Worm (Caenorhabditis elegans) whole organism, L3 larva: ENCODE data around the gene hira-1.
A peak's percentile ranks its signal among the peaks of the same experiment; 100 is the strongest.

ENCODE experiments used
- R02D3.7 ChIP-seq: fragments of 150-350 bp; optimal IDR thresholded peaks from 2 replicates; lab custom pipeline; 2014; ENCODE audit warnings: missing biosample characterization, missing genetic modification characterization
- ZK546.5 ChIP-seq: sonication (generic microtip); optimal IDR thresholded peaks from 2 replicates; lab custom pipeline; 2017; ENCODE audit warnings: missing biosample characterization, missing genetic modification characterization
- ama-1 ChIP-seq: fragments of 150-350 bp; optimal IDR thresholded peaks from 2 replicates; lab custom pipeline; 2018
- ceh-28 ChIP-seq: fragments of 150-350 bp; optimal IDR thresholded peaks from 2 replicates; lab custom pipeline; 2014; ENCODE audit warnings: missing biosample characterization, missing genetic modification reagents, missing genetic modification characterization
- ceh-9 ChIP-seq: sonication (generic microtip); optimal IDR thresholded peaks from 2 replicates; lab custom pipeline; 2018; ENCODE audit warnings: missing biosample characterization, missing genetic modification characterization
- egl-27 ChIP-seq: sonication (generic microtip); optimal IDR thresholded peaks from 4 replicates; lab custom pipeline; 2017; ENCODE audit warnings: missing biosample characterization, missing genetic modification reagents, missing genetic modification characterization
- elt-1 ChIP-seq: fragments of 150-350 bp; optimal IDR thresholded peaks from 2 replicates; lab custom pipeline; 2014; ENCODE audit warnings: missing biosample characterization, missing genetic modification characterization
- elt-2 ChIP-seq: sonication (generic microtip); optimal IDR thresholded peaks from 2 replicates; lab custom pipeline; 2016; ENCODE audit warnings: missing genetic modification reagents, mild to moderate bottlenecking, missing genetic modification characterization, missing compliant biosample characterization
- elt-3 ChIP-seq, 3 experiments: fragments of 150-350 bp in 1 of 3; sonication (generic microtip) in 2 of 3; optimal IDR thresholded peaks; 2 replicates in 2 of 3; 4 replicates in 1 of 3; lab custom pipeline; 2014 to 2017; ENCODE audit warnings: missing biosample characterization in 3 of 3, missing genetic modification characterization in 3 of 3
- eor-1 ChIP-seq, 2 experiments: fragments of 150-350 bp; optimal IDR thresholded peaks; 2 replicates each; lab custom pipeline; 2014 to 2018; ENCODE audit warnings: missing biosample characterization in 2 of 2, missing genetic modification characterization in 2 of 2
- fkh-10 ChIP-seq: sonication (generic microtip); optimal IDR thresholded peaks from 2 replicates; lab custom pipeline; 2017; ENCODE audit warnings: missing biosample characterization, missing genetic modification reagents, missing genetic modification characterization
- fkh-2 ChIP-seq: fragments of 150-350 bp; optimal IDR thresholded peaks from 2 replicates; lab custom pipeline; 2014; ENCODE audit warnings: missing biosample characterization, missing genetic modification reagents, missing genetic modification characterization
- fos-1 ChIP-seq: fragments of 150-350 bp; optimal IDR thresholded peaks from 2 replicates; lab custom pipeline; 2014; ENCODE audit warnings: missing biosample characterization, missing genetic modification characterization
- hmg-11 ChIP-seq: sonication (generic microtip); optimal IDR thresholded peaks from 2 replicates; lab custom pipeline; 2016; ENCODE audit warnings: missing genetic modification characterization, missing compliant biosample characterization
- jun-1 ChIP-seq: fragments of 150-350 bp; optimal IDR thresholded peaks from 2 replicates; lab custom pipeline; 2014; ENCODE audit warnings: missing biosample characterization, missing genetic modification reagents, missing genetic modification characterization
- lin-39 ChIP-seq: fragments of 150-350 bp; optimal IDR thresholded peaks from 2 replicates; lab custom pipeline; 2018; ENCODE audit warnings: missing biosample characterization, missing genetic modification reagents, missing genetic modification characterization
- lsy-12 ChIP-seq: sonication (generic microtip); optimal IDR thresholded peaks from 2 replicates; lab custom pipeline; 2016; ENCODE audit warnings: mild to moderate bottlenecking, missing genetic modification characterization, missing compliant biosample characterization
- mdl-1 ChIP-seq: fragments of 150-350 bp; optimal IDR thresholded peaks from 2 replicates; lab custom pipeline; 2014; ENCODE audit warnings: missing biosample characterization, missing genetic modification characterization
- mml-1 ChIP-seq: fragments of 150-350 bp; sonication (generic microtip); optimal IDR thresholded peaks from 3 replicates; lab custom pipeline; 2014; ENCODE audit warnings: missing biosample characterization, missing genetic modification characterization
- nfya-1 ChIP-seq: sonication (generic microtip); optimal IDR thresholded peaks from 2 replicates; lab custom pipeline; 2017; ENCODE audit warnings: missing genetic modification characterization, mild to moderate bottlenecking, missing compliant biosample characterization, antibody characterized with exemption, moderate library complexity; ENCODE audit not compliant: insufficient read depth
- nhr-12 ChIP-seq: fragments of 150-350 bp; optimal IDR thresholded peaks from 2 replicates; lab custom pipeline; 2014; ENCODE audit warnings: missing biosample characterization, missing genetic modification characterization
- nhr-23 ChIP-seq: fragments of 150-350 bp; optimal IDR thresholded peaks from 2 replicates; lab custom pipeline; 2014; ENCODE audit warnings: missing biosample characterization, missing genetic modification reagents, missing genetic modification characterization
- nhr-237 ChIP-seq: fragments of 150-350 bp; optimal IDR thresholded peaks from 2 replicates; lab custom pipeline; 2014; ENCODE audit warnings: missing biosample characterization, missing genetic modification characterization
- nhr-25 ChIP-seq: sonication (generic microtip); optimal IDR thresholded peaks from 2 replicates; lab custom pipeline; 2017; ENCODE audit warnings: missing biosample characterization, missing genetic modification characterization
- nhr-28 ChIP-seq: fragments of 150-350 bp; optimal IDR thresholded peaks from 2 replicates; lab custom pipeline; 2014; ENCODE audit warnings: missing biosample characterization, missing genetic modification characterization
- nhr-43 ChIP-seq: sonication (generic microtip); optimal IDR thresholded peaks from 2 replicates; lab custom pipeline; 2016; ENCODE audit warnings: mild to moderate bottlenecking, missing genetic modification characterization, missing compliant biosample characterization; ENCODE audit not compliant: poor library complexity, severe bottlenecking
- nhr-67 ChIP-seq: fragments of 150-350 bp; optimal IDR thresholded peaks from 2 replicates; lab custom pipeline; 2014; ENCODE audit warnings: missing biosample characterization, missing genetic modification characterization
- nhr-76 ChIP-seq: fragments of 150-350 bp; sonication (generic microtip); optimal IDR thresholded peaks from 5 replicates; lab custom pipeline; 2014; ENCODE audit warnings: missing biosample characterization, missing genetic modification characterization
- nhr-77 ChIP-seq: fragments of 150-350 bp; optimal IDR thresholded peaks from 2 replicates; lab custom pipeline; 2014; ENCODE audit warnings: missing biosample characterization, missing genetic modification characterization
- pha-4 ChIP-seq: fragments of 150-350 bp; optimal IDR thresholded peaks from 2 replicates; lab custom pipeline; 2014; ENCODE audit warnings: missing biosample characterization, missing genetic modification reagents, missing genetic modification characterization
- pqm-1 ChIP-seq: fragments of 150-350 bp; optimal IDR thresholded peaks from 2 replicates; lab custom pipeline; 2017; ENCODE audit warnings: missing biosample characterization, missing genetic modification characterization, inconsistent platforms
- skn-1 ChIP-seq: fragments of 150-350 bp; optimal IDR thresholded peaks from 2 replicates; lab custom pipeline; 2014; ENCODE audit warnings: missing biosample characterization, missing genetic modification characterization
- snpc-4 ChIP-seq: fragments of 150-350 bp; optimal IDR thresholded peaks from 2 replicates; lab custom pipeline; 2014; ENCODE audit warnings: missing biosample characterization, missing genetic modification characterization
- tbx-2 ChIP-seq: sonication (generic microtip); optimal IDR thresholded peaks from 2 replicates; lab custom pipeline; 2016; ENCODE audit warnings: mild to moderate bottlenecking, missing genetic modification characterization, missing compliant biosample characterization
- unc-39 ChIP-seq: sonication (generic microtip); optimal IDR thresholded peaks from 4 replicates; lab custom pipeline; 2017; ENCODE audit warnings: missing biosample characterization, missing genetic modification characterization
- unc-62 ChIP-seq: fragments of 150-350 bp; sonication (generic microtip); optimal IDR thresholded peaks from 4 replicates; lab custom pipeline; 2014; ENCODE audit warnings: missing biosample characterization, missing genetic modification reagents, missing genetic modification characterization
- zag-1 ChIP-seq: fragments of 150-350 bp; optimal IDR thresholded peaks from 2 replicates; lab custom pipeline; 2014; ENCODE audit warnings: missing biosample characterization, missing genetic modification characterization
- ztf-11 ChIP-seq: fragments of 150-350 bp; optimal IDR thresholded peaks from 2 replicates; lab custom pipeline; 2014; ENCODE audit warnings: missing biosample characterization, missing genetic modification characterization
- ztf-4 ChIP-seq: fragments of 150-350 bp; optimal IDR thresholded peaks from 2 replicates; lab custom pipeline; 2014; ENCODE audit warnings: missing biosample characterization, missing genetic modification characterization

hira-1 gene

ce11 chrIII:5196298-5197045 lies 5.5 kb downstream of the hira-1 start:
- peak; percentile 19 for TF ChIP-seq nhr-43
- no peak for TF ChIP-seq jun-1
- TF ChIP-seq pqm-1 = no peak
- no peak for TF ChIP-seq tbx-2 (tag; lab: Kevin White, UChicago)
- no peak for TF ChIP-seq nhr-67 (tag; lab: Kevin White, UChicago)
- no peak for TF ChIP-seq nfya-1 (tag; lab: Kevin White, UChicago)
- TF ChIP-seq unc-39 (tag; lab: Kevin White, UChicago) = no peak
- TF ChIP-seq fos-1 (tag; lab: Kevin White, UChicago) = no peak
- no peak for TF ChIP-seq R02D3.7 (tag; lab: Kevin White, UChicago)
- no peak for TF ChIP-seq ceh-28 (tag; lab: Kevin White, UChicago)
- no peak for TF ChIP-seq lsy-12
- TF ChIP-seq hmg-11 (tag; lab: Kevin White, UChicago) = no peak
- TF ChIP-seq elt-3 (tag; optimal IDR thresholded peaks at IDR 0.05; lab: Kevin White, UChicago) = peak in 1 of 3 experiments; percentile 71
- TF ChIP-seq snpc-4 (tag; lab: Kevin White, UChicago) = no peak
- peak; percentile 69 for TF ChIP-seq ama-1
- no peak for TF ChIP-seq nhr-76 (tag; lab: Kevin White, UChicago)
- TF ChIP-seq nhr-77 (tag; lab: Kevin White, UChicago) = no peak
- TF ChIP-seq zag-1 (tag; lab: Kevin White, UChicago) = no peak
- no peak for TF ChIP-seq fkh-10 (GFP tag; lab: Kevin White, UChicago)
- TF ChIP-seq nhr-237 = no peak
- TF ChIP-seq elt-2 = peak; percentile 52
- TF ChIP-seq eor-1 (tag; optimal IDR thresholded peaks at IDR 0.05; lab: Kevin White, UChicago) = no peak
- no peak for TF ChIP-seq mdl-1 (tag; lab: Kevin White, UChicago)
- TF ChIP-seq nhr-12 (tag; lab: Kevin White, UChicago) = no peak
- TF ChIP-seq nhr-28 (tag; lab: Kevin White, UChicago) = no peak
- no peak for TF ChIP-seq mml-1 (tag; lab: Kevin White, UChicago)
- peak; percentile 31 for TF ChIP-seq nhr-25 (tag; lab: Kevin White, UChicago)

ce11 chrIII:5199577-5199976 lies 8.7 kb downstream of the hira-1 start, which contains the start of gene emb-8:
Gene emb-8, minus strand, starts transcription at chrIII:5199677.
- TF ChIP-seq nhr-76 (tag; lab: Kevin White, UChicago) = no peak
- no peak for TF ChIP-seq nhr-23 (tag; lab: Kevin White, UChicago)
- TF ChIP-seq fkh-2 (tag; lab: Kevin White, UChicago) = no peak
- TF ChIP-seq ztf-11 (tag; lab: Kevin White, UChicago) = no peak
- TF ChIP-seq nhr-77 (tag; lab: Kevin White, UChicago) = no peak
- no peak for TF ChIP-seq nhr-237
- no peak for TF ChIP-seq skn-1
- no peak for TF ChIP-seq ceh-9
- no peak for TF ChIP-seq fos-1 (tag; lab: Kevin White, UChicago)
- TF ChIP-seq tbx-2 (tag; lab: Kevin White, UChicago) = no peak
- no peak for TF ChIP-seq elt-1 (tag; lab: Kevin White, UChicago)
- no peak for TF ChIP-seq lin-39 (tag; lab: Kevin White, UChicago)
- no peak for TF ChIP-seq ZK546.5 (tag; lab: Kevin White, UChicago)
- no peak for TF ChIP-seq ztf-4 (tag; lab: Kevin White, UChicago)
- no peak for TF ChIP-seq mdl-1 (tag; lab: Kevin White, UChicago)
- TF ChIP-seq eor-1 (tag; optimal IDR thresholded peaks at IDR 0.05; lab: Kevin White, UChicago) = no peak
- TF ChIP-seq fkh-10 (GFP tag; lab: Kevin White, UChicago) = no peak
- no peak for TF ChIP-seq mml-1 (tag; lab: Kevin White, UChicago)
- TF ChIP-seq ama-1 = no peak
- TF ChIP-seq unc-62 = no peak
- TF ChIP-seq, all 47 proteins: peak for 0

- peak; percentile 68 for TF ChIP-seq pha-4 (tag; lab: Kevin White, UChicago)
- no peak for TF ChIP-seq elt-1 (tag; lab: Kevin White, UChicago)
- TF ChIP-seq jun-1 = peak; percentile 38
- no peak for TF ChIP-seq nhr-67 (tag; lab: Kevin White, UChicago)
- TF ChIP-seq pqm-1 = peak; percentile 52
- TF ChIP-seq eor-1 (tag; optimal IDR thresholded peaks at IDR 0.05; lab: Kevin White, UChicago) = no peak
- TF ChIP-seq nhr-76 (tag; lab: Kevin White, UChicago) = no peak
- TF ChIP-seq nhr-237 = no peak
- TF ChIP-seq lsy-12 = no peak
- no peak for TF ChIP-seq skn-1
- TF ChIP-seq snpc-4 (tag; lab: Kevin White, UChicago) = no peak
- TF ChIP-seq elt-2 = peak; percentile 49
- no peak for TF ChIP-seq ztf-11 (tag; lab: Kevin White, UChicago)
- TF ChIP-seq ZK546.5 (tag; lab: Kevin White, UChicago) = no peak
- no peak for TF ChIP-seq egl-27
- TF ChIP-seq, all 47 proteins: peak for 4
These were observed 9.4 kb downstream of the hira-1 start for ce11 chrIII:5200349-5200748.
